Worm (Caenorhabditis elegans) whole organism, L4/young adult: ENCODE results near the gene ptr-16.

ENCODE experiments used
- W03F9.2 ChIP-seq: fragments of 150-350 bp; optimal IDR thresholded peaks from 2 replicates; lab custom pipeline; 2014; ENCODE audit warnings: missing biosample characterization, missing genetic modification characterization
- dao-5 ChIP-seq: sonication (generic microtip); optimal IDR thresholded peaks from 2 replicates; lab custom pipeline; 2016; ENCODE audit warnings: missing genotype, missing genetic modification characterization, moderate library complexity, missing compliant biosample characterization

- TF ChIP-seq W03F9.2 (tag; lab: Kevin White, UChicago) (no peak), dao-5 (tag; lab: Kevin White, UChicago) (no peak)
These were observed 33.5 kb upstream of the ptr-16 start, which contains the start of gene W07B8.4 for ce11 chrV:1131880-1132623.
